Worm (Caenorhabditis elegans) whole organism, mixed stage, embryonic: ENCODE measurements around the gene sru-7.

Experiments
- M03D4.4 ChIP-seq: sonication (generic microtip); optimal IDR thresholded peaks from 2 replicates; lab custom pipeline; 2017; ENCODE audit warnings: mild to moderate bottlenecking, missing genetic modification characterization, missing compliant biosample characterization
- bed-3 ChIP-seq: fragments of 200-800 bp; sonication (Bioruptor generic); optimal IDR thresholded peaks from 3 replicates; lab custom pipeline; 2018; ENCODE audit warnings: mild to moderate bottlenecking, missing genetic modification characterization, moderate library complexity, missing compliant biosample characterization
- blmp-1 ChIP-seq: fragments of 150-350 bp; optimal IDR thresholded peaks from 2 replicates; lab custom pipeline; 2014; ENCODE audit warnings: missing biosample characterization, missing genetic modification characterization
- ceh-39 ChIP-seq: fragments of 150-350 bp; optimal IDR thresholded peaks from 2 replicates; lab custom pipeline; 2014; ENCODE audit warnings: missing biosample characterization, missing genetic modification characterization
- ceh-43 ChIP-seq: fragments of 200-800 bp; sonication (Bioruptor generic); optimal IDR thresholded peaks from 2 replicates; lab custom pipeline; 2018; ENCODE audit warnings: mild to moderate bottlenecking, missing genetic modification characterization, moderate library complexity, missing compliant biosample characterization
- ceh-83 ChIP-seq: fragments of 200-800 bp; sonication (Bioruptor generic); optimal IDR thresholded peaks from 2 replicates; lab custom pipeline; 2018; ENCODE audit warnings: mild to moderate bottlenecking, missing genetic modification characterization, missing compliant biosample characterization
- ces-1 ChIP-seq: fragments of 150-350 bp; optimal IDR thresholded peaks from 2 replicates; lab custom pipeline; 2014; ENCODE audit warnings: missing biosample characterization, missing genetic modification reagents, missing genetic modification characterization
- cnd-1 ChIP-seq: fragments of 200-800 bp; sonication (Bioruptor generic); optimal IDR thresholded peaks from 2 replicates; lab custom pipeline; 2018; ENCODE audit warnings: mild to moderate bottlenecking, missing genetic modification characterization, missing compliant biosample characterization
- drap-1 ChIP-seq: fragments of 200-800 bp; sonication (Bioruptor generic); optimal IDR thresholded peaks from 3 replicates; lab custom pipeline; 2018; ENCODE audit warnings: mild to moderate bottlenecking, missing genetic modification characterization, missing compliant biosample characterization
- elt-1 ChIP-seq: sonication (generic microtip); optimal IDR thresholded peaks from 2 replicates; lab custom pipeline; 2017; ENCODE audit warnings: missing genetic modification characterization, mild to moderate bottlenecking, missing compliant biosample characterization, antibody characterized with exemption, moderate library complexity, borderline replicate concordance; ENCODE audit not compliant: insufficient read depth
- flh-1 ChIP-seq: fragments of 200-800 bp; sonication (Bioruptor generic); optimal IDR thresholded peaks from 2 replicates; lab custom pipeline; 2018; ENCODE audit warnings: mild to moderate bottlenecking, missing genetic modification characterization, moderate library complexity, missing compliant biosample characterization
- ham-2 ChIP-seq: fragments of 200-800 bp; sonication (Bioruptor generic); optimal IDR thresholded peaks from 2 replicates; lab custom pipeline; 2018; ENCODE audit warnings: mild to moderate bottlenecking, missing genetic modification characterization, missing compliant biosample characterization
- hlh-1 ChIP-seq: fragments of 150-350 bp; optimal IDR thresholded peaks from 2 replicates; lab custom pipeline; 2014; ENCODE audit warnings: missing biosample characterization, missing genetic modification reagents, missing genetic modification characterization
- lin-13 ChIP-seq: fragments of 150-350 bp; optimal IDR thresholded peaks from 2 replicates; lab custom pipeline; 2014; ENCODE audit warnings: missing biosample characterization, missing genetic modification characterization
- lin-32 ChIP-seq: fragments of 200-800 bp; sonication (Bioruptor generic); optimal IDR thresholded peaks from 2 replicates; lab custom pipeline; 2018; ENCODE audit warnings: mild to moderate bottlenecking, missing genetic modification characterization, missing compliant biosample characterization
- lsy-2 ChIP-seq: fragments of 150-350 bp; optimal IDR thresholded peaks from 2 replicates; lab custom pipeline; 2014; ENCODE audit warnings: missing biosample characterization, missing genetic modification characterization
- mab-5 ChIP-seq: fragments of 150-350 bp; optimal IDR thresholded peaks from 2 replicates; lab custom pipeline; 2014; ENCODE audit warnings: missing biosample characterization, missing genetic modification characterization
- mep-1 ChIP-seq: fragments of 150-350 bp; optimal IDR thresholded peaks from 2 replicates; lab custom pipeline; 2017; ENCODE audit warnings: missing biosample characterization, missing genetic modification reagents, missing genetic modification characterization, inconsistent platforms
- nhr-12 ChIP-seq: fragments of 150-350 bp; optimal IDR thresholded peaks from 2 replicates; lab custom pipeline; 2014; ENCODE audit warnings: missing biosample characterization, missing genetic modification characterization
- nhr-2 ChIP-seq: fragments of 150-350 bp; optimal IDR thresholded peaks from 2 replicates; lab custom pipeline; 2014; ENCODE audit warnings: missing biosample characterization, missing genetic modification characterization
- nhr-237 ChIP-seq: fragments of 150-350 bp; optimal IDR thresholded peaks from 2 replicates; lab custom pipeline; 2014; ENCODE audit warnings: missing biosample characterization, missing genetic modification characterization
- nhr-28 ChIP-seq: fragments of 150-350 bp; optimal IDR thresholded peaks from 2 replicates; lab custom pipeline; 2014; ENCODE audit warnings: missing biosample characterization, missing genetic modification characterization
- nhr-76 ChIP-seq: sonication (generic microtip); optimal IDR thresholded peaks from 2 replicates; lab custom pipeline; 2017; ENCODE audit warnings: missing biosample characterization, missing genetic modification characterization
- pha-4 ChIP-seq: fragments of 150-350 bp; optimal IDR thresholded peaks from 2 replicates; lab custom pipeline; 2018; ENCODE audit warnings: missing biosample characterization, missing genetic modification reagents, missing genetic modification characterization
- sem-2 ChIP-seq: fragments of 200-800 bp; sonication (Bioruptor generic); optimal IDR thresholded peaks from 2 replicates; lab custom pipeline; 2018; ENCODE audit warnings: mild to moderate bottlenecking, missing genetic modification characterization, missing compliant biosample characterization
- snpc-4 ChIP-seq: fragments of 150-350 bp; optimal IDR thresholded peaks from 2 replicates; lab custom pipeline; 2014; ENCODE audit warnings: missing biosample characterization, missing genetic modification characterization
- sptf-1 ChIP-seq: sonication (generic microtip); optimal IDR thresholded peaks from 2 replicates; lab custom pipeline; 2017; ENCODE audit warnings: mild to moderate bottlenecking, missing genetic modification characterization, moderate library complexity, missing compliant biosample characterization
- tbx-8 ChIP-seq: fragments of 200-800 bp; sonication (Bioruptor generic); optimal IDR thresholded peaks from 2 replicates; lab custom pipeline; 2018; ENCODE audit warnings: mild to moderate bottlenecking, missing genetic modification characterization, moderate library complexity, missing compliant biosample characterization
- unc-120 ChIP-seq: sonication (generic microtip); optimal IDR thresholded peaks from 2 replicates; lab custom pipeline; 2017; ENCODE audit warnings: missing genetic modification characterization, missing compliant biosample characterization; ENCODE audit not compliant: poor library complexity, severe bottlenecking
- unc-62 ChIP-seq: fragments of 150-350 bp; optimal IDR thresholded peaks from 2 replicates; lab custom pipeline; 2014; ENCODE audit warnings: missing biosample characterization, missing genetic modification reagents, missing genetic modification characterization
- zip-8 ChIP-seq: fragments of 150-350 bp; optimal IDR thresholded peaks from 2 replicates; lab custom pipeline; 2014; ENCODE audit warnings: missing biosample characterization, missing genetic modification characterization
- ztf-11 ChIP-seq: fragments of 150-350 bp; optimal IDR thresholded peaks from 2 replicates; lab custom pipeline; 2014; ENCODE audit warnings: missing biosample characterization, missing genetic modification characterization

sru-7 gene

ce11 chrIV:8499956-8500355, 7.6 kb downstream of the sru-7 start:
- TF ChIP-seq ceh-83 (GFP tag; lab: Kevin White, UChicago) (no peak), ham-2 (no peak), nhr-76 (tag; lab: Kevin White, UChicago) (no peak), elt-1 (no peak), pha-4 (tag; lab: Kevin White, UChicago) (no peak), nhr-12 (tag; lab: Kevin White, UChicago) (no peak), lsy-2 (no peak), ceh-43 (no peak), tbx-8 (GFP tag; lab: Kevin White, UChicago) (no peak), lin-13 (tag; lab: Kevin White, UChicago) (no peak), unc-62 (GFP tag; lab: Kevin White, UChicago) (no peak), nhr-237 (tag; lab: Kevin White, UChicago) (no peak), blmp-1 (tag; lab: Kevin White, UChicago) (no peak), unc-120 (tag; lab: Kevin White, UChicago) (no peak), M03D4.4 (tag; lab: Kevin White, UChicago) (no peak)

- TF ChIP-seq nhr-2 (tag; lab: Kevin White, UChicago) = no peak
- no peak for TF ChIP-seq flh-1 (GFP tag; lab: Kevin White, UChicago)
- no peak for TF ChIP-seq lin-13 (tag; lab: Kevin White, UChicago)
- TF ChIP-seq unc-120 (tag; lab: Kevin White, UChicago) = no peak
- TF ChIP-seq cnd-1 (tag; lab: Kevin White, UChicago) = no peak
- TF ChIP-seq nhr-237 (tag; lab: Kevin White, UChicago) = no peak
- no peak for TF ChIP-seq ceh-43
- no peak for TF ChIP-seq nhr-28 (tag; lab: Kevin White, UChicago)
- TF ChIP-seq ham-2 = no peak
- no peak for TF ChIP-seq mab-5 (tag; lab: Kevin White, UChicago)
- TF ChIP-seq bed-3 = no peak
- no peak for TF ChIP-seq nhr-76 (tag; lab: Kevin White, UChicago)
- no peak for TF ChIP-seq snpc-4
- TF ChIP-seq hlh-1 (tag; lab: Kevin White, UChicago) = no peak
These were observed 9.0 kb downstream of the sru-7 start, which contains the start of gene C28C12.1 for ce11 chrIV:8501382-8501781. Gene C28C12.1 (plus strand): TSS chrIV:8501682.

- TF ChIP-seq lin-32 (GFP tag; lab: Kevin White, UChicago) (no peak), ztf-11 (no peak), snpc-4 (no peak), nhr-28 (tag; lab: Kevin White, UChicago) (no peak), zip-8 (tag; lab: Kevin White, UChicago) (no peak), cnd-1 (tag; lab: Kevin White, UChicago) (no peak), nhr-2 (tag; lab: Kevin White, UChicago) (no peak), nhr-76 (tag; lab: Kevin White, UChicago) (no peak), unc-62 (GFP tag; lab: Kevin White, UChicago) (no peak), M03D4.4 (tag; lab: Kevin White, UChicago) (no peak), mep-1 (no peak), tbx-8 (GFP tag; lab: Kevin White, UChicago) (no peak), hlh-1 (tag; lab: Kevin White, UChicago) (no peak), pha-4 (tag; lab: Kevin White, UChicago) (no peak), elt-1 (no peak), unc-120 (tag; lab: Kevin White, UChicago) (no peak)
These were observed 13.7 kb downstream of the sru-7 start for ce11 chrIV:8506034-8506433.

- no peak for TF ChIP-seq lsy-2
- TF ChIP-seq mep-1 = no peak
- TF ChIP-seq ceh-83 (GFP tag; lab: Kevin White, UChicago) = no peak
- no peak for TF ChIP-seq ztf-11
- TF ChIP-seq elt-1 = no peak
- no peak for TF ChIP-seq flh-1 (GFP tag; lab: Kevin White, UChicago)
- no peak for TF ChIP-seq drap-1 (GFP tag; lab: Kevin White, UChicago)
- TF ChIP-seq nhr-2 (tag; lab: Kevin White, UChicago) = no peak
- TF ChIP-seq, all 35 proteins: peak for 0
These were observed 18.2 kb downstream of the sru-7 start, which contains the start of gene tag-77 for ce11 chrIV:8510534-8510933. Gene tag-77 (minus strand): TSS chrIV:8510548.

DNA sequence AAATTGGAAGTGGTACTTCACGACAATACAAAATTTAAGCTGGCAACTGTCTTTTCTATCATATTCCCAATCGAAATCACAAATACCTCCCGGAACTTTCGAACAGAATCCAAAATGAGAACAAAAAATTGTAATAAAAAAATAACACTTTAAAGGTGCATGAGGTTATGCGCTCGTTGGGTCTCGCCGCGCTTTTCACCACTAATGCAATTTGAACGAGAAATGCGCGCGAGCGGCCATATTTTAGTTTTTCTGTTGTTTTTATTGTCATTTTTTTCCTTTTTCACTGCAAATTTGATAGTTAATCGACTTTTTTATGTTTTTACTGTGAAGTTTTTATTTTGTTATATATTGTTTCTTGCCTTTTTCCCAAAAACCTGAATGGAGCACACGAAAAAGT, 18.7 kb downstream of the sru-7 start, which contains the start of gene mes-6:
Gene mes-6, plus strand, starts transcription at position 229 of the 400 bp plus-strand sequence.
- TF ChIP-seq lsy-2 = peak; percentile 57
- TF ChIP-seq sptf-1 (tag; lab: Kevin White, UChicago) = no peak
- peak; percentile 73 for TF ChIP-seq mep-1
- TF ChIP-seq ztf-11 = no peak
- TF ChIP-seq ces-1 (GFP tag; lab: Kevin White, UChicago) = peak; percentile 96
- peak; percentile 47 for TF ChIP-seq lin-13 (tag; lab: Kevin White, UChicago)
- TF ChIP-seq sem-2 (GFP tag; lab: Kevin White, UChicago) = no peak
- TF ChIP-seq ceh-39 (tag; lab: Kevin White, UChicago) = no peak
